Fruit fly (Drosophila melanogaster) whole organism, embryonic: Measurements from ENCODE around the gene CG9503.

Experiments used
- Aef1 ChIP-seq: fragments of 200-800 bp; sonication (Bioruptor generic); IDR thresholded peaks from 3 replicates; pipeline ENCODE4 v1.3.6; 2022; ENCODE audit warnings: missing biosample characterization, missing genetic modification characterization
- B-H1 ChIP-seq: fragments of 200-800 bp; sonication (Bioruptor generic); IDR thresholded peaks from 3 replicates; pipeline ENCODE4 v1.3.6; 2022; ENCODE audit warnings: missing biosample characterization, missing genetic modification characterization
- CG10267 ChIP-seq: fragments of 200-800 bp; sonication (Bioruptor generic); optimal IDR thresholded peaks from 2 replicates; lab custom pipeline; 2018; ENCODE audit warnings: missing biosample characterization, mild to moderate bottlenecking, missing genetic modification characterization, moderate library complexity
- CG11398 ChIP-seq: fragments of 200-800 bp; sonication (Bioruptor generic); optimal IDR thresholded peaks from 2 replicates; lab custom pipeline; 2016; ENCODE audit warnings: missing biosample characterization, missing genetic modification characterization
- CG13894 ChIP-seq: fragments of 200-800 bp; sonication (Bioruptor generic); optimal IDR thresholded peaks from 3 replicates; lab custom pipeline; 2018; ENCODE audit warnings: missing biosample characterization, mild to moderate bottlenecking, missing genetic modification characterization, moderate library complexity
- CG14667 ChIP-seq: fragments of 200-800 bp; sonication (Bioruptor generic); IDR thresholded peaks from 2 replicates; pipeline ENCODE4 v1.3.6; 2022; ENCODE audit warnings: missing biosample characterization, missing genetic modification characterization
- CG14965 ChIP-seq: fragments of 200-800 bp; sonication (Bioruptor generic); optimal IDR thresholded peaks from 2 replicates; lab custom pipeline; 2016; ENCODE audit warnings: missing biosample characterization, missing genetic modification characterization, borderline replicate concordance
- CG15011 ChIP-seq: fragments of 200-800 bp; sonication (Bioruptor generic); optimal IDR thresholded peaks from 3 replicates; lab custom pipeline; 2018; ENCODE audit warnings: missing biosample characterization, mild to moderate bottlenecking, missing genetic modification characterization
- CG15601 ChIP-seq: fragments of 200-800 bp; sonication (Bioruptor generic); optimal IDR thresholded peaks from 3 replicates; lab custom pipeline; 2019; ENCODE audit warnings: missing biosample characterization, mild to moderate bottlenecking, missing genetic modification characterization, moderate library complexity
- CG1602 ChIP-seq: fragments of 200-800 bp; sonication (Bioruptor generic); optimal IDR thresholded peaks from 3 replicates; lab custom pipeline; 2016; ENCODE audit warnings: missing biosample characterization, missing genetic modification characterization
- CG1603 ChIP-seq: fragments of 200-800 bp; sonication (Bioruptor generic); optimal IDR thresholded peaks from 2 replicates; lab custom pipeline; 2019; ENCODE audit warnings: missing biosample characterization, mild to moderate bottlenecking, missing genetic modification characterization, moderate library complexity
- CG16813 ChIP-seq: fragments of 200-800 bp; sonication (Bioruptor generic); IDR thresholded peaks from 3 replicates; pipeline ENCODE4 v1.3.6; 2022; ENCODE audit warnings: missing biosample characterization, missing genetic modification characterization; ENCODE audit not compliant: partially characterized antibody
- CG18764 ChIP-seq: fragments of 200-800 bp; sonication (Bioruptor generic); optimal IDR thresholded peaks from 3 replicates; lab custom pipeline; 2016; ENCODE audit warnings: missing biosample characterization, missing genetic modification characterization
- CG2120 ChIP-seq: fragments of 200-800 bp; sonication (Bioruptor generic); optimal IDR thresholded peaks from 3 replicates; lab custom pipeline; 2016; ENCODE audit warnings: missing biosample characterization, missing genetic modification characterization
- CG2875 ChIP-seq: fragments of 200-800 bp; sonication (Bioruptor generic); optimal IDR thresholded peaks from 2 replicates; lab custom pipeline; 2017; ENCODE audit warnings: missing biosample characterization, mild to moderate bottlenecking, missing genetic modification characterization, missing genetic modification reagents
- CG31224 ChIP-seq: fragments of 200-800 bp; sonication (Bioruptor generic); IDR thresholded peaks from 2 replicates; pipeline ENCODE4 v1.3.6; 2022; ENCODE audit warnings: missing biosample characterization, missing genetic modification characterization
- CG31441 ChIP-seq: fragments of 200-800 bp; sonication (Bioruptor generic); IDR thresholded peaks from 2 replicates; pipeline ENCODE4 v1.3.6; 2022; ENCODE audit warnings: missing biosample characterization, missing genetic modification characterization
- CG4820 ChIP-seq: fragments of 200-800 bp; sonication (Bioruptor generic); optimal IDR thresholded peaks from 3 replicates; lab custom pipeline; 2016; ENCODE audit warnings: missing biosample characterization, missing genetic modification characterization
- CG6654 ChIP-seq: fragments of 200-800 bp; sonication (Bioruptor generic); optimal IDR thresholded peaks from 2 replicates; lab custom pipeline; 2017; ENCODE audit warnings: missing biosample characterization, mild to moderate bottlenecking, missing genetic modification characterization
- CG6765 ChIP-seq: fragments of 200-800 bp; sonication (Bioruptor generic); optimal IDR thresholded peaks from 3 replicates; lab custom pipeline; 2017; ENCODE audit warnings: missing biosample characterization, mild to moderate bottlenecking, missing genetic modification characterization
- CG6813 ChIP-seq: fragments of 200-800 bp; sonication (Bioruptor generic); optimal IDR thresholded peaks from 2 replicates; lab custom pipeline; 2017; ENCODE audit warnings: missing biosample characterization, missing genetic modification characterization, mild to moderate bottlenecking, moderate library complexity, missing genetic modification reagents
- CG7271 ChIP-seq: fragments of 200-800 bp; sonication (Bioruptor generic); optimal IDR thresholded peaks from 2 replicates; lab custom pipeline; 2018; ENCODE audit warnings: missing biosample characterization, mild to moderate bottlenecking, missing genetic modification characterization, moderate library complexity
- Dbx ChIP-seq: fragments of 200-800 bp; sonication (Bioruptor generic); IDR thresholded peaks from 3 replicates; pipeline ENCODE4 v1.3.6; 2022; ENCODE audit warnings: missing biosample characterization, missing genetic modification characterization
- Dip3 ChIP-seq: fragments of 200-800 bp; sonication (Bioruptor generic); optimal IDR thresholded peaks from 3 replicates; lab custom pipeline; 2016; ENCODE audit warnings: missing biosample characterization, missing genetic modification characterization
- Ets97D ChIP-seq: fragments of 200-800 bp; sonication (Bioruptor generic); optimal IDR thresholded peaks from 3 replicates; lab custom pipeline; 2016; ENCODE audit warnings: missing biosample characterization, missing genetic modification characterization
- GATAe ChIP-seq: fragments of 200-800 bp; sonication (Bioruptor generic); conservative IDR thresholded peaks from 2 replicates; pipeline ENCODE4 v1.3.6; 2022; ENCODE audit warnings: missing biosample characterization, missing genetic modification characterization
- H2.0 ChIP-seq: fragments of 200-800 bp; sonication (Bioruptor generic); IDR thresholded peaks from 2 replicates; pipeline ENCODE4 v1.3.6; 2022; ENCODE audit warnings: missing biosample characterization, missing genetic modification characterization
- Hmr ChIP-seq: fragments of 200-800 bp; sonication (Bioruptor generic); optimal IDR thresholded peaks from 3 replicates; lab custom pipeline; 2017; ENCODE audit warnings: mild to moderate bottlenecking, missing biosample characterization, missing genetic modification reagents, missing genetic modification characterization
- Sox100B ChIP-seq: fragments of 200-800 bp; sonication (Bioruptor generic); optimal IDR thresholded peaks from 3 replicates; lab custom pipeline; 2018; ENCODE audit warnings: missing biosample characterization, mild to moderate bottlenecking, missing genetic modification characterization
- Sox102F ChIP-seq: fragments of 200-800 bp; sonication (Bioruptor generic); optimal IDR thresholded peaks from 2 replicates; lab custom pipeline; 2018; ENCODE audit warnings: missing biosample characterization, mild to moderate bottlenecking, missing genetic modification characterization, moderate library complexity
- TFAM ChIP-seq: fragments of 200-800 bp; sonication (Bioruptor generic); optimal IDR thresholded peaks from 2 replicates; lab custom pipeline; 2017; ENCODE audit warnings: missing biosample characterization, missing genetic modification characterization, inconsistent platforms
- Usf ChIP-seq: fragments of 200-800 bp; sonication (Bioruptor generic); optimal IDR thresholded peaks from 2 replicates; lab custom pipeline; 2017; ENCODE audit warnings: missing genotype, missing biosample characterization, missing genetic modification characterization
- al ChIP-seq: fragments of 200-800 bp; sonication (Bioruptor generic); IDR thresholded peaks from 2 replicates; pipeline ENCODE4 v1.3.6; 2022; ENCODE audit warnings: missing biosample characterization, missing genetic modification characterization
- bowl ChIP-seq: fragments of 200-800 bp; sonication (Bioruptor generic); IDR thresholded peaks from 2 replicates; pipeline ENCODE4 v1.3.6; 2022; ENCODE audit warnings: missing biosample characterization, missing genetic modification characterization
- crp ChIP-seq, 2 experiments: fragments of 200-800 bp; sonication (Bioruptor generic); optimal IDR thresholded peaks; 2 replicates in 1 of 2; 3 replicates in 1 of 2; lab custom pipeline; 2017; ENCODE audit warnings: missing biosample characterization in 2 of 2, missing genetic modification characterization in 2 of 2, mild to moderate bottlenecking in 1 of 2, moderate library complexity in 1 of 2
- eve ChIP-seq, 2 experiments: fragments of >200 bp; optimal IDR thresholded peaks; 2 replicates each; lab custom pipeline; 2017; ENCODE audit warnings: missing biosample characterization in 2 of 2, missing genetic modification characterization in 2 of 2
- exex ChIP-seq: fragments of 200-800 bp; sonication (Bioruptor generic); optimal IDR thresholded peaks from 4 replicates; lab custom pipeline; 2018; ENCODE audit warnings: missing biosample characterization, mild to moderate bottlenecking, missing genetic modification characterization, moderate library complexity
- fd3F ChIP-seq: fragments of 200-800 bp; sonication (Bioruptor generic); optimal IDR thresholded peaks from 2 replicates; lab custom pipeline; 2018; ENCODE audit warnings: missing biosample characterization, mild to moderate bottlenecking, missing genetic modification characterization, moderate library complexity
- fru ChIP-seq: fragments of >200 bp; optimal IDR thresholded peaks from 2 replicates; lab custom pipeline; 2017
- gsb-n ChIP-seq: fragments of 200-800 bp; sonication (Bioruptor generic); optimal IDR thresholded peaks from 3 replicates; lab custom pipeline; 2018; ENCODE audit warnings: missing biosample characterization, mild to moderate bottlenecking, missing genetic modification characterization
- ind ChIP-seq: fragments of 200-800 bp; sonication (Bioruptor generic); optimal IDR thresholded peaks from 3 replicates; lab custom pipeline; 2016; ENCODE audit warnings: missing biosample characterization, missing genetic modification characterization
- lab ChIP-seq: fragments of 200-800 bp; sonication (Bioruptor generic); optimal IDR thresholded peaks from 3 replicates; lab custom pipeline; 2017; ENCODE audit warnings: missing biosample characterization, missing genetic modification characterization, mild to moderate bottlenecking, moderate library complexity, missing genetic modification reagents
- nmo ChIP-seq: fragments of 200-800 bp; sonication (Bioruptor generic); optimal IDR thresholded peaks from 2 replicates; lab custom pipeline; 2018; ENCODE audit warnings: missing biosample characterization, mild to moderate bottlenecking, missing genetic modification characterization, moderate library complexity
- nom ChIP-seq: fragments of 200-800 bp; sonication (Bioruptor generic); optimal IDR thresholded peaks from 2 replicates; lab custom pipeline; 2017; ENCODE audit warnings: missing biosample characterization, missing genetic modification characterization, mild to moderate bottlenecking, moderate library complexity, missing genetic modification reagents
- pzg ChIP-seq: fragments of 200-800 bp; sonication (Bioruptor generic); optimal IDR thresholded peaks from 3 replicates; lab custom pipeline; 2018; ENCODE audit warnings: missing biosample characterization, mild to moderate bottlenecking, missing genetic modification characterization, moderate library complexity
- sc ChIP-seq, 3 experiments: fragments of >200 bp in 2 of 3; fragments of 200-800 bp in 1 of 3; sonication (Bioruptor generic) in 1 of 3; optimal IDR thresholded peaks; 2 replicates in 2 of 3; 3 replicates in 1 of 3; lab custom pipeline; 2017; ENCODE audit warnings: mild to moderate bottlenecking in 1 of 3, missing biosample characterization in 1 of 3, missing genetic modification characterization in 1 of 3, missing genetic modification reagents in 1 of 3
- sr ChIP-seq: fragments of 200-800 bp; sonication (Bioruptor generic); IDR thresholded peaks from 3 replicates; pipeline ENCODE4 v1.3.6; 2022; ENCODE audit warnings: missing biosample characterization, missing genetic modification characterization
- tap ChIP-seq: fragments of 200-800 bp; optimal IDR thresholded peaks from 3 replicates; lab custom pipeline; 2019; ENCODE audit warnings: missing biosample characterization, mild to moderate bottlenecking, missing genetic modification characterization, moderate library complexity
- zfh1 ChIP-seq: fragments of 200-800 bp; sonication (Bioruptor generic); IDR thresholded peaks from 3 replicates; pipeline ENCODE4 v1.3.6; 2022; ENCODE audit warnings: missing biosample characterization, missing genetic modification characterization

Gene CG9503

DNA sequence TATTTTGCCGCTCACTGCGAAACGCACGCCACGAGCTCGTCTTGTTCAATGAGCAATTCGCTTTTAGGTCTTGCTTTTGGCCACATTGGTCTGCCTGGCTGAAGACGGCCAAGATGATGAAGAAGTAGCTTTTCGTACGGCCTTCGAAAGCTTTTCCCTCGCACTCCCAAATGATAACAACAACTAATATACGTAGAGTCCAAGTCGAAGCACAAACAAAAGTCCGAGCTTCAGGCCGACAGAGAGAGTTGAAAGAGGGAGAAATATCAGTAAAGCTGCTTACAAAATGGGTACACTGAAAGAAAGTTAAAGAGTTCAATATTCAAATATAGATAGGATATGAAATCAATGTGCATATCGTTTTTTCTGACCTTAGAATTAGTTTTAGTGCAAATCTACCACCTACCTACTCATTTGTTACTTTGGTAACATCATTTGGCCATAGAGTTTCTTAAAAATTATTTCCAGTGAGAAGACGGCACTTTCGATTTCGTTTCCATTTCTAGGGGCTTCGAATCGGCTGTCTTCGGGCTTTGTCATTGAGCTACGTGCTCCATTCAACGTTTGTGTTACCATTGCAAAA lies 40.7 kb downstream of the CG9503 start, which contains the start of the genes CG45064 and CG45065 (continued):
- TF ChIP-seq CG2875 (GFP tag; lab: Kevin White, UChicago), result peak; percentile 80
- peak; percentile 56 for TF ChIP-seq CG18764 (GFP tag; lab: Kevin White, UChicago)
- peak in 1 of 2 experiments; percentile 31 for TF ChIP-seq crp (GFP tag; optimal IDR thresholded peaks at IDR 0.05; lab: Kevin White, UChicago)
- TF ChIP-seq zfh1, result peak; percentile 89
- TF ChIP-seq CG7271 (tag; lab: Kevin White, UChicago), result no peak
- peak; percentile 51; the same call in 1 of the 2 replicates for TF ChIP-seq bowl
- no peak for TF ChIP-seq CG13894 (tag; lab: Kevin White, UChicago)
- TF ChIP-seq tap (tag; lab: Kevin White, UChicago), result peak; percentile 86
- peak; percentile 94 for TF ChIP-seq CG1603
- peak; percentile 0 for TF ChIP-seq CG14965 (GFP tag; lab: Kevin White, UChicago)
- TF ChIP-seq CG4820 (GFP tag; lab: Kevin White, UChicago), result peak; percentile 80
- TF ChIP-seq Ets97D (GFP tag; lab: Kevin White, UChicago), result peak; percentile 51
- peak; percentile 50 for TF ChIP-seq al (GFP tag; lab: Robert Waterston, UW)
- TF ChIP-seq CG6765, result peak; percentile 23
- TF ChIP-seq TFAM (GFP tag; lab: Kevin White, UChicago), result no peak
- TF ChIP-seq gsb-n (tag; lab: Kevin White, UChicago), result peak; percentile 83
- TF ChIP-seq Dbx (GFP tag; lab: Robert Waterston, UW), result peak; percentile 56; the same call in 2 of the 3 replicates
- TF ChIP-seq nom, result no peak
- peak; percentile 71 for TF ChIP-seq CG1602
- TF ChIP-seq ind, result peak; percentile 81
- TF ChIP-seq fru (lab: Kevin White, UChicago), result no peak
- peak; percentile 60 for TF ChIP-seq Usf (GFP tag; lab: Kevin White, UChicago)
- peak; percentile 86 for TF ChIP-seq Sox100B (GFP tag; lab: Kevin White, UChicago)
- peak; percentile 76 for TF ChIP-seq CG10267 (tag; lab: Kevin White, UChicago)
- TF ChIP-seq Sox102F, result peak; percentile 95
- peak; percentile 71 for TF ChIP-seq CG6813 (GFP tag; lab: Kevin White, UChicago)
- peak; percentile 85 for TF ChIP-seq H2.0 (GFP tag; lab: Robert Waterston, UW)
- peak; percentile 74; the same call in 1 of the 3 replicates for TF ChIP-seq sr (GFP tag; lab: Robert Waterston, UW)
- peak; percentile 24 for TF ChIP-seq fd3F (GFP tag; lab: Kevin White, UChicago)
- TF ChIP-seq CG11398 (GFP tag; lab: Kevin White, UChicago), result peak; percentile 75
- peak in 1 of 2 experiments; percentile 95 for TF ChIP-seq eve (GFP tag; optimal IDR thresholded peaks at IDR 0.05; lab: Kevin White, UChicago)
- peak; percentile 79 for TF ChIP-seq CG2120 (GFP tag; lab: Kevin White, UChicago)
- peak; percentile 95 for TF ChIP-seq CG31441 (GFP tag; lab: Robert Waterston, UW)
- TF ChIP-seq CG15601 (tag; lab: Kevin White, UChicago), result peak; percentile 89
- TF ChIP-seq CG15011, result peak; percentile 58
- TF ChIP-seq Dip3 (GFP tag; lab: Kevin White, UChicago), result peak; percentile 81
- TF ChIP-seq GATAe (GFP tag; lab: Robert Waterston, UW), result no peak
- TF ChIP-seq CG14667 (GFP tag; lab: Robert Waterston, UW), result peak; percentile 46; the same call in 1 of the 2 replicates
- no peak for TF ChIP-seq CG16813
- peak; percentile 37; the same call in 1 of the 2 replicates for TF ChIP-seq CG31224 (GFP tag; lab: Robert Waterston, UW)
- peak; percentile 65 for TF ChIP-seq Hmr (GFP tag; lab: Kevin White, UChicago)
- peak; percentile 70 for TF ChIP-seq CG6654 (GFP tag; lab: Kevin White, UChicago)
- peak; percentile 85 for TF ChIP-seq lab
- no peak for TF ChIP-seq pzg
- TF ChIP-seq sc (optimal IDR thresholded peaks at IDR 0.05; lab: Kevin White, UChicago), result no peak
- TF ChIP-seq sc (GFP tag; optimal IDR thresholded peaks at IDR 0.05; lab: Kevin White, UChicago), result peak; percentile 70
- peak; percentile 78 for TF ChIP-seq B-H1 (GFP tag; lab: Robert Waterston, UW)
- TF ChIP-seq exex (tag; lab: Kevin White, UChicago), result peak; percentile 11
- TF ChIP-seq nmo (GFP tag; lab: Kevin White, UChicago), result peak; percentile 90
- TF ChIP-seq Aef1 (GFP tag; lab: Robert Waterston, UW), result peak; percentile 69
